Worm (Caenorhabditis elegans): ENCODE data around the gene E02A10.3.

Gene E02A10.3

ce11 chrV:12596795-12597194 is 17.4 kb downstream of the E02A10.3 start (continued):
- TF ChIP-seq hlh-13 (GFP tag; optimal IDR thresholded peaks at IDR 0.05) = peak; percentile 58
- peak; percentile 28 for TF ChIP-seq sdc-2 (tag; optimal IDR thresholded peaks at IDR 0.05)
- TF ChIP-seq sox-2 (GFP tag; IDR thresholded peaks at IDR 0.05) = no peak
- TF ChIP-seq ceh-6 (GFP tag; optimal IDR thresholded peaks at IDR 0.05) = peak; percentile 63
- peak; percentile 40 for TF ChIP-seq K02D7.2 (tag; optimal IDR thresholded peaks at IDR 0.05)
- TF ChIP-seq unc-55 (GFP tag; optimal IDR thresholded peaks at IDR 0.05) = no peak
- peak; percentile 72 for TF ChIP-seq ceh-2 (tag; optimal IDR thresholded peaks at IDR 0.05)
- TF ChIP-seq eyg-1 (tag; optimal IDR thresholded peaks at IDR 0.05) = peak; percentile 60
- TF ChIP-seq fkh-6 (tag; optimal IDR thresholded peaks at IDR 0.05) = peak; percentile 53
- peak; percentile 65 for TF ChIP-seq ztf-16 (tag; optimal IDR thresholded peaks at IDR 0.05)
- peak; percentile 52 for TF ChIP-seq dve-1 (tag; optimal IDR thresholded peaks at IDR 0.05)
- peak; percentile 37 for TF ChIP-seq odd-2 (tag; optimal IDR thresholded peaks at IDR 0.05)
- TF ChIP-seq elt-2 (tag; optimal IDR thresholded peaks at IDR 0.05) = peak; percentile 89
- peak; percentile 23 for TF ChIP-seq npax-4 (tag; optimal IDR thresholded peaks at IDR 0.05)
- peak; percentile 49 for TF ChIP-seq nfya-1 (tag; optimal IDR thresholded peaks at IDR 0.05)
- TF ChIP-seq zip-5 (tag; optimal IDR thresholded peaks at IDR 0.05) = peak; percentile 48
- no peak for TF ChIP-seq ceh-9 (tag; optimal IDR thresholded peaks at IDR 0.05)
- peak; percentile 66 for TF ChIP-seq che-1 (tag; optimal IDR thresholded peaks at IDR 0.05)

ce11 chrV:12599110-12599509 is 19.7 kb downstream of the E02A10.3 start, which contains the start of the genes C14C10.10 and ril-2:
Gene C14C10.10 (minus strand): TSS chrV:12599128.
Gene ril-2 (minus strand): TSS chrV:12599157.
- no peak for TF ChIP-seq ama-1 (optimal IDR thresholded peaks at IDR 0.05)

ce11 chrV:12599510-12600242 is 20.3 kb downstream of the E02A10.3 start, which contains the start of gene C14C10.5:
Gene C14C10.5 (plus strand): TSS chrV:12600192.
- TF ChIP-seq unc-86 (tag; optimal IDR thresholded peaks at IDR 0.05) (no peak), odd-2 (tag; optimal IDR thresholded peaks at IDR 0.05) (no peak), rnt-1 (tag; optimal IDR thresholded peaks at IDR 0.05) (no peak)

- no peak for TF ChIP-seq sdc-2 (tag; optimal IDR thresholded peaks at IDR 0.05)
- TF ChIP-seq sox-4 (tag; optimal IDR thresholded peaks at IDR 0.05) = no peak
- no peak for TF ChIP-seq ttx-3 (tag; optimal IDR thresholded peaks at IDR 0.05)
- no peak for TF ChIP-seq T23F11.4 (GFP tag; optimal IDR thresholded peaks at IDR 0.05)
- no peak for TF ChIP-seq elt-2 (tag; optimal IDR thresholded peaks at IDR 0.05)
- no peak for TF ChIP-seq pha-2 (tag; optimal IDR thresholded peaks at IDR 0.05)
- TF ChIP-seq sox-2 (GFP tag; IDR thresholded peaks at IDR 0.05) = no peak
- no peak for TF ChIP-seq pros-1 (tag; optimal IDR thresholded peaks at IDR 0.05)
- TF ChIP-seq fkh-6 (tag; optimal IDR thresholded peaks at IDR 0.05) = no peak
Observed at ce11 chrV:12601835-12602234, 22.4 kb downstream of the E02A10.3 start.

- TF ChIP-seq elt-2 (tag; optimal IDR thresholded peaks at IDR 0.05) = no peak
- no peak for TF ChIP-seq fkh-6 (tag; optimal IDR thresholded peaks at IDR 0.05)
Observed at ce11 chrV:12607113-12607512, 27.7 kb downstream of the E02A10.3 start, which contains the start of gene erg-28. Gene erg-28 (plus strand): TSS chrV:12607413.

ce11 chrV:12608857-12609256 is 29.5 kb downstream of the E02A10.3 start, which contains the start of gene ZC116.5:
Gene ZC116.5 (minus strand): TSS chrV:12608957.
- TF ChIP-seq fkh-10 (GFP tag; optimal IDR thresholded peaks at IDR 0.05) = no peak
- TF ChIP-seq Y22D7AL.16 (tag; optimal IDR thresholded peaks at IDR 0.05) = no peak
- TF ChIP-seq nhr-232 (tag; optimal IDR thresholded peaks at IDR 0.05) = no peak
- no peak for TF ChIP-seq pros-1 (tag; optimal IDR thresholded peaks at IDR 0.05)
- no peak for TF ChIP-seq nhr-11 (tag; optimal IDR thresholded peaks at IDR 0.05)
- TF ChIP-seq ahr-1 (tag; optimal IDR thresholded peaks at IDR 0.05) = no peak
- TF ChIP-seq unc-3 (GFP tag; conservative IDR thresholded peaks at IDR 0.05) = no peak
- no peak for TF ChIP-seq unc-3 (tag; optimal IDR thresholded peaks at IDR 0.05)
- TF ChIP-seq ceh-18 (tag; optimal IDR thresholded peaks at IDR 0.05) = no peak
- no peak for TF ChIP-seq rnt-1 (tag; optimal IDR thresholded peaks at IDR 0.05)
- no peak for TF ChIP-seq pha-2 (tag; optimal IDR thresholded peaks at IDR 0.05)
- no peak for TF ChIP-seq C08G9.2 (tag; optimal IDR thresholded peaks at IDR 0.05)
- no peak for TF ChIP-seq nfya-1 (tag; optimal IDR thresholded peaks at IDR 0.05)
- no peak for TF ChIP-seq ceh-31 (tag; optimal IDR thresholded peaks at IDR 0.05)
- no peak for TF ChIP-seq ztf-16 (tag; optimal IDR thresholded peaks at IDR 0.05)
- TF ChIP-seq hlh-13 (GFP tag; optimal IDR thresholded peaks at IDR 0.05) = no peak
- TF ChIP-seq odd-2 (tag; optimal IDR thresholded peaks at IDR 0.05) = no peak
- no peak for TF ChIP-seq zip-5 (tag; optimal IDR thresholded peaks at IDR 0.05)
